Worm (Caenorhabditis elegans) whole organism, L1 larva: Measurements from ENCODE around the gene nhr-14.
A peak's percentile ranks its signal among the peaks of the same experiment; 100 is the strongest.

Experiments used
- C16A3.4 ChIP-seq: fragments of 150-350 bp; optimal IDR thresholded peaks from 2 replicates; lab custom pipeline; 2014; ENCODE audit warnings: missing biosample characterization, missing genetic modification characterization
- C34B4.2 ChIP-seq: sonication (generic microtip); optimal IDR thresholded peaks from 2 replicates; lab custom pipeline; 2017; ENCODE audit warnings: mild to moderate bottlenecking, missing genetic modification characterization, missing compliant biosample characterization
- aha-1 ChIP-seq: fragments of 150-350 bp; optimal IDR thresholded peaks from 2 replicates; lab custom pipeline; 2014; ENCODE audit warnings: missing biosample characterization, missing genetic modification characterization
- blmp-1 ChIP-seq: fragments of 150-350 bp; optimal IDR thresholded peaks from 2 replicates; lab custom pipeline; 2014; ENCODE audit warnings: missing biosample characterization, missing genetic modification characterization
- ceh-8 ChIP-seq: fragments of 200-800 bp; sonication (Bioruptor generic); optimal IDR thresholded peaks from 2 replicates; lab custom pipeline; 2018; ENCODE audit warnings: mild to moderate bottlenecking, missing genetic modification characterization, moderate library complexity, missing compliant biosample characterization
- dpl-1 ChIP-seq, 3 experiments: fragments of 150-350 bp in 2 of 3; sonication (generic microtip) in 1 of 3; optimal IDR thresholded peaks; 2 replicates each; lab custom pipeline; 2014 to 2017; ENCODE audit warnings: missing biosample characterization in 3 of 3, missing genetic modification characterization in 3 of 3, missing genetic modification reagents in 3 of 3
- efl-1 ChIP-seq, 4 experiments: fragments of 150-350 bp; optimal IDR thresholded peaks in 3 of 4; peaks in 1 of 4; 1 replicate in 1 of 4; 2 replicates in 3 of 4; lab custom pipeline; 2014; ENCODE audit warnings: missing biosample characterization in 2 of 4, missing genetic modification characterization in 2 of 4, missing genetic modification reagents in 2 of 4
- efl-3 ChIP-seq: fragments of 200-800 bp; sonication (Bioruptor generic); optimal IDR thresholded peaks from 2 replicates; lab custom pipeline; 2018; ENCODE audit warnings: mild to moderate bottlenecking, missing genetic modification characterization, missing compliant biosample characterization
- egl-27 ChIP-seq, 2 experiments: fragments of 150-350 bp in 1 of 2; sonication (generic microtip); optimal IDR thresholded peaks; 3 replicates each; lab custom pipeline; 2017 to 2018; ENCODE audit warnings: missing biosample characterization in 2 of 2, missing genetic modification characterization in 2 of 2, missing genetic modification reagents in 2 of 2
- elt-2 ChIP-seq: sonication (generic microtip); optimal IDR thresholded peaks from 2 replicates; lab custom pipeline; 2016; ENCODE audit warnings: missing genetic modification characterization, mild to moderate bottlenecking, inconsistent platforms, missing compliant biosample characterization, missing genetic modification reagents
- ets-5 ChIP-seq: fragments of 200-800 bp; sonication (Bioruptor generic); IDR thresholded peaks from 2 replicates; pipeline ENCODE4 v1.3.6; 2022; ENCODE audit warnings: missing genetic modification characterization, missing compliant biosample characterization
- fos-1 ChIP-seq: fragments of 150-350 bp; optimal IDR thresholded peaks from 2 replicates; lab custom pipeline; 2014; ENCODE audit warnings: missing biosample characterization, missing genetic modification characterization
- grh-1 ChIP-seq: fragments of 200-800 bp; sonication (Bioruptor generic); IDR thresholded peaks from 2 replicates; pipeline ENCODE4 v1.3.6; 2022; ENCODE audit warnings: missing genetic modification reagents, missing genetic modification characterization, missing compliant biosample characterization
- isw-1 ChIP-seq: fragments of 200-800 bp; sonication (Bioruptor generic); IDR thresholded peaks from 2 replicates; pipeline ENCODE4 v1.3.6; 2022; ENCODE audit warnings: missing genetic modification characterization, missing compliant biosample characterization
- lin-14 ChIP-seq: fragments of 200-800 bp; sonication (Bioruptor generic); optimal IDR thresholded peaks from 2 replicates; lab custom pipeline; 2018; ENCODE audit warnings: mild to moderate bottlenecking, missing genetic modification characterization, moderate library complexity, missing compliant biosample characterization
- lin-15B ChIP-seq: fragments of 150-350 bp; sonication (generic microtip); optimal IDR thresholded peaks from 3 replicates; lab custom pipeline; 2014; ENCODE audit warnings: missing biosample characterization, missing genetic modification characterization
- lin-39 ChIP-seq: fragments of 150-350 bp; optimal IDR thresholded peaks from 2 replicates; lab custom pipeline; 2014; ENCODE audit warnings: missing biosample characterization, missing genetic modification reagents, missing genetic modification characterization
- lir-3 ChIP-seq: sonication (generic microtip); optimal IDR thresholded peaks from 2 replicates; lab custom pipeline; 2016; ENCODE audit warnings: mild to moderate bottlenecking, missing genetic modification characterization, moderate library complexity, missing compliant biosample characterization; ENCODE audit not compliant: poor library complexity
- mab-9 ChIP-seq: fragments of 200-800 bp; sonication (Bioruptor generic); IDR thresholded peaks from 2 replicates; pipeline ENCODE4 v1.3.6; 2022; ENCODE audit warnings: missing genetic modification reagents, missing genetic modification characterization, missing compliant biosample characterization
- mdl-1 ChIP-seq, 2 experiments: fragments of 150-350 bp; optimal IDR thresholded peaks; 2 replicates each; lab custom pipeline; 2014 to 2017; ENCODE audit warnings: missing biosample characterization in 2 of 2, missing genetic modification characterization in 2 of 2, inconsistent platforms in 1 of 2
- mef-2 ChIP-seq: fragments of 150-350 bp; optimal IDR thresholded peaks from 2 replicates; lab custom pipeline; 2014; ENCODE audit warnings: missing biosample characterization, missing genetic modification characterization
- nhr-71 ChIP-seq: sonication (generic microtip); optimal IDR thresholded peaks from 2 replicates; lab custom pipeline; 2016; ENCODE audit warnings: mild to moderate bottlenecking, missing genetic modification characterization, moderate library complexity, missing compliant biosample characterization
- nhr-85 ChIP-seq: sonication (generic microtip); peaks from one replicate; lab custom pipeline; 2016; ENCODE audit warnings: missing genetic modification characterization, inconsistent platforms, missing compliant biosample characterization
- pqm-1 ChIP-seq: sonication (generic microtip); optimal IDR thresholded peaks from 3 replicates; lab custom pipeline; 2017; ENCODE audit warnings: missing biosample characterization, missing genetic modification characterization
- snpc-4 ChIP-seq: fragments of 150-350 bp; optimal IDR thresholded peaks from 2 replicates; lab custom pipeline; 2014; ENCODE audit warnings: missing biosample characterization, missing genetic modification characterization
- sptf-1 ChIP-seq: fragments of 150-350 bp; optimal IDR thresholded peaks from 2 replicates; lab custom pipeline; 2014; ENCODE audit warnings: missing biosample characterization, missing genetic modification characterization
- swsn-7 ChIP-seq: sonication (generic microtip); optimal IDR thresholded peaks from 2 replicates; lab custom pipeline; 2016; ENCODE audit warnings: missing genetic modification characterization, missing compliant biosample characterization
- tbx-2 ChIP-seq: sonication (generic microtip); optimal IDR thresholded peaks from 2 replicates; lab custom pipeline; 2016; ENCODE audit warnings: missing genetic modification characterization, missing compliant biosample characterization
- unc-62 ChIP-seq: fragments of 150-350 bp; optimal IDR thresholded peaks from 2 replicates; lab custom pipeline; 2014; ENCODE audit warnings: missing biosample characterization, missing genetic modification reagents, missing genetic modification characterization
- vab-15 ChIP-seq: sonication (generic microtip); optimal IDR thresholded peaks from 2 replicates; lab custom pipeline; 2017; ENCODE audit warnings: missing genotype, mild to moderate bottlenecking, missing genetic modification characterization, missing compliant biosample characterization

nhr-14 gene

DNA sequence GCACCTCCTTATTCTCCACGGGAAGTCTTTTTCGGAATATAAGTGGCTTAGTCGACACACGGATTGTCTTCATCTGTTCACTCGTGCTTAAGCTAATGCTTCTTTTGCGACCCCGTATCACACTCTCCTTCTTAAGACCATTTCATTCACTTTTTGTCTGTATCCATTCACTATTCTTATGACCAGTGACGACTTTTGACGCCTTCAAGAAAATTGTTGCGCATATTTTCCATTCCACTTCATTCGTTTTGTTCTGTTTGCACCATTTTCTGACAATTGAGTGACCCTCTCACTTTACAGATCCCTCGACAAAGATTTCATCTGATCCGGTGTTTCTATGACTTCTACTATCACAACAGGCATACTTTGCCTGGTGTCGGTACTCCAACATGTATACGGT lies 31.6 kb upstream of the nhr-14 start, which contains the start of gene H03E18.1:
H03E18.1 (plus strand) TSS at position 301 of the 400 bp plus-strand sequence.
- TF ChIP-seq efl-1 (optimal IDR thresholded peaks at IDR 0.05; lab: Kevin White, UChicago) (no peak), efl-1 (GFP tag; optimal IDR thresholded peaks at IDR 0.05 in 1 of 2; lab: Kevin White, UChicago) (peak in 1 of 2 experiments; percentile 44), vab-15 (tag; lab: Kevin White, UChicago) (no peak), lir-3 (tag; lab: Kevin White, UChicago) (no peak)
- TF ChIP-seq, all 84 proteins: peak for 1

DNA sequence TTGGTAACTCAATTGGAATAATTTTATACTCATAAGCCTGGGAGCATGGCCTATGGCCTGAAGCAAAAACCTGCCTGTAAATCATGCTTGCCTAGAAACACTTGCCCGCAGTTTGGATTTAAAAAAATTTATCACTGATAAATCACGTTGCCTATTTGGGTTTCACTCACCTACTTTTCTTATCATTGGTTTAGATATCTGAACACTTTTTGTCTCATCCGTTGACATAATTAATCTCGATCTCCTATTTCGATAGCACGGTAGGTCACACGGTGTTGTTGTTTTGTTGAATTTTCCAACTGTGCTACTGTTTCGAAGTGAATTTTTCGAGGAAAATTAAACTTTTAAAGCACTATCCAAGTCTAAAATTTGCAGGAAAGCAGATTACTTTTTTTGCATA lies 31.1 kb upstream of the nhr-14 start:
- no peak for TF ChIP-seq elt-2
- no peak for TF ChIP-seq ceh-8 (GFP tag; lab: Kevin White, UChicago)
- TF ChIP-seq ets-5, result no peak
- TF ChIP-seq blmp-1 (tag; lab: Kevin White, UChicago), result peak; percentile 74
- no peak for TF ChIP-seq dpl-1 (GFP tag; optimal IDR thresholded peaks at IDR 0.05; lab: Kevin White, UChicago)

DNA sequence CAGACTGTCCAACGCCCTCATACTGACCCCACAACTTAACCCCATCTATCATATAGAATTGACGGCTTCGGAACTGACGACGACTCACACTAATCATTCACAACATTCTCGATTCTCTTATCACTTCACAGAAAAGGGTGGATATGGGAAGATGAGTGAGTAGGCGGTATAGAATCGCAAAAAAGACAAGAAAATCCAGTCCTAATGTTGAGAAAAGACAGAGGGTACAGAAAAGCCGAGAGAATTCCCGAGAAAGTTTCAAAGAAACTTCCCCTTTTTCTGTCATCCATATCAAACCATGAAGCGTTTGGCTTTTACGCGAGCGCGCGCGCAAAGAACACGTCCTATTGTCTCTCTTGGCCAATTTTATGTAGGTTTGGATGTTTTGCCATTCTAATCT lies 28.2 kb upstream of the nhr-14 start:
- no peak for TF ChIP-seq C16A3.4 (tag; lab: Kevin White, UChicago)
- TF ChIP-seq grh-1, result no peak
- no peak for TF ChIP-seq efl-3 (GFP tag; lab: Kevin White, UChicago)
- TF ChIP-seq C34B4.2 (tag; lab: Kevin White, UChicago), result no peak
- no peak for TF ChIP-seq dpl-1 (GFP tag; optimal IDR thresholded peaks at IDR 0.05; lab: Kevin White, UChicago)
- peak; percentile 89 for TF ChIP-seq blmp-1 (tag; lab: Kevin White, UChicago)
- no peak for TF ChIP-seq lin-39
- TF ChIP-seq swsn-7 (tag; lab: Kevin White, UChicago), result no peak
- TF ChIP-seq lin-14 (GFP tag; lab: Kevin White, UChicago), result no peak

DNA sequence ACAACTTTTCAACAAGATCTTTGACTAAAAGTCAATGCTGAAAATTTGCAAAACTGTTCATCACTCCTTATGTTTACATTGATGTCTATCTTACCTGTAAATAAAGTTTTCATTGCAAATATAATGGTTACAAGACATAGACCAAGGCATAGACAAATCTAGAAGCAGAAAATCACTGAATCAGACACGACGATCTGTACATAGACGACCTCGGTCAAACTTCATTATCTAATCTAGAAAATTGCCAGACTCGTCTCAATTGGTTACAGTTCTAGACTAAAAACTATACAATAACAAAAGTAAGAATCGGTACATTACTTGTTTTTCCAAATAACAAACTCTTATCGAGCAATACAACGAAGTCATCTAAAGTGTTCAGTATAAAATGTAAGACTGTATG lies 24.9 kb upstream of the nhr-14 start, which contains the start of gene grd-4:
grd-4 (plus strand) TSS at position 301 of the 400 bp plus-strand sequence.
- no peak for TF ChIP-seq egl-27 (tag; optimal IDR thresholded peaks at IDR 0.05; lab: Kevin White, UChicago)
- TF ChIP-seq unc-62 (GFP tag; lab: Kevin White, UChicago), result no peak
- TF ChIP-seq mab-9 (GFP tag; lab: Robert Waterston, UW), result no peak
- TF ChIP-seq swsn-7 (tag; lab: Kevin White, UChicago), result no peak
- no peak for TF ChIP-seq blmp-1 (tag; lab: Kevin White, UChicago)
- TF ChIP-seq efl-1 (optimal IDR thresholded peaks at IDR 0.05; lab: Kevin White, UChicago), result no peak
- no peak for TF ChIP-seq efl-1 (GFP tag; optimal IDR thresholded peaks at IDR 0.05 in 1 of 2; lab: Kevin White, UChicago)
- no peak for TF ChIP-seq tbx-2
- no peak for TF ChIP-seq isw-1 (GFP tag; lab: Robert Waterston, UW)
- no peak for TF ChIP-seq mef-2 (tag; lab: Kevin White, UChicago)

DNA sequence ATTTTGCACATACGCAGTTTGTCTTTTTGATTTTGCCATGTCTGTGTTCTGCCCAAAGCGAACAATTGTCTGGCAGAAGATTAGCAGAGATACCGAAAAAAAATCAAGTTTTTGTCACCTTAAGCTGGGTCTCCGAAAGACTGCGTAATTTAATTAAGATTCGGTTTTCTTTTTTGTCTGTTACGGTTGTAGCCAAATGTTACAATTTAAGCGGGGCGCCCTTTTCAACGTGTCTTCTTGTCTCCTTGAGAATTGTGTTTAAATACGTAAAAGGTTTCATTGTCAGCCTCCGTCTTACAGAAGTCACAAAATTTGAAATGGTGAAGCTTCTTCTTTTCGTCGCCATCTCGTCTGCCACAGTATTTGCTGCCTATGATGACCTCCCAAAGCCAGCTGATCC lies 23.7 kb upstream of the nhr-14 start, which contains the start of gene grd-14:
grd-14 (plus strand) TSS at position 301 of the 400 bp plus-strand sequence.
- TF ChIP-seq efl-1 (optimal IDR thresholded peaks at IDR 0.05; lab: Kevin White, UChicago) (no peak), efl-1 (GFP tag; optimal IDR thresholded peaks at IDR 0.05 in 1 of 2; lab: Kevin White, UChicago) (peak in 1 of 2 experiments; percentile 46), nhr-85 (tag; lab: Kevin White, UChicago) (no peak)

DNA sequence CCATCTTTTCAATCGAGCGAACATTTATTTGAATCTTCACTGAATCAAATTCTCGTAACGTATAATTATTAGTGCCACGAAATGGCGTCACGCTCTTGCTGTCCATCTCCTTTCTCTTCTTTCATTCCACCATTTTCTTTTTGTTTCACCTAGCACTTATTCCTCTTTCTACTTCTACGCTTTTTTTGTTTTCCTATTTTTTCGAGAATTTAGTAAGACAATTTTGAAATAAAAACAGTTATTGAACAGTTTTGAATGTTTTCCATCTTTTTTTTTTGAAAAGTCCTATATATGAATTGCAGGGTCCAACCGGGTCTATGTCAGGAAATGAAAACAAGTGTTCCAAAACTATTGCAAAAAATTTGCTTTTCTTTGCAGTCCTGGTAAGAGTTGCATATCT lies 19.0 kb upstream of the nhr-14 start, which contains the start of gene T01B10.5:
T01B10.5 (plus strand) TSS at position 301 of the 400 bp plus-strand sequence.
- no peak for TF ChIP-seq fos-1 (tag; lab: Kevin White, UChicago)
- TF ChIP-seq snpc-4 (tag; lab: Kevin White, UChicago), result no peak

DNA sequence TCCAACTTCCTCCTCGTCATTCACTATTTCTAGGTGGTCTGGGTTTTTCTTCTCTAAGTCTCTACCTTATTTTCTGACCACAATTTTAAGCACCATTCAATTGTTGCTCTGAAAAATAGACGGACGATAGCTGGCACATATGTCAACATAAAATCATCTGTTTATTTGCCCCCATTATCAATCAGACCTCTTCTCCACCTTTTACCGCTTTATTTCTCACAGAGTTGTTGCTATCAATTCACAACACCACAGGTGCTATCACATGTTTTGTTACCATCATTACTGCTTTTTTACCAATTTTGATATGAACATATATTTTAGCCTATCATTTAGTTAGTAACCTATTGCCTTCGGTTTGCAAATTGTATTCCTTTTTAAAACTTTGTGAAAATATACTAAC lies 16.8 kb upstream of the nhr-14 start:
- TF ChIP-seq lin-15B (tag; lab: Kevin White, UChicago) (no peak), ceh-8 (GFP tag; lab: Kevin White, UChicago) (no peak), elt-2 (peak; percentile 82), sptf-1 (no peak), aha-1 (tag; lab: Kevin White, UChicago) (no peak), mdl-1 (tag; optimal IDR thresholded peaks at IDR 0.05; lab: Kevin White, UChicago) (no peak), nhr-85 (tag; lab: Kevin White, UChicago) (no peak), nhr-71 (tag; lab: Kevin White, UChicago) (peak; percentile 6), swsn-7 (tag; lab: Kevin White, UChicago) (no peak), C16A3.4 (tag; lab: Kevin White, UChicago) (no peak), pqm-1 (tag; lab: Kevin White, UChicago) (peak; percentile 5)
